Worm (Caenorhabditis elegans) whole organism, L1 larva: ENCODE results near the gene F25B3.5.

Source experiments
- ceh-90 ChIP-seq: sonication (generic microtip); optimal IDR thresholded peaks from 2 replicates; lab custom pipeline; 2016; ENCODE audit warnings: missing genetic modification characterization, missing compliant biosample characterization
- elt-2 ChIP-seq: sonication (generic microtip); optimal IDR thresholded peaks from 2 replicates; lab custom pipeline; 2016; ENCODE audit warnings: missing genetic modification characterization, mild to moderate bottlenecking, inconsistent platforms, missing compliant biosample characterization, missing genetic modification reagents
- lin-14 ChIP-seq: fragments of 200-800 bp; sonication (Bioruptor generic); optimal IDR thresholded peaks from 2 replicates; lab custom pipeline; 2018; ENCODE audit warnings: mild to moderate bottlenecking, missing genetic modification characterization, moderate library complexity, missing compliant biosample characterization
- sptf-1 ChIP-seq: fragments of 150-350 bp; optimal IDR thresholded peaks from 2 replicates; lab custom pipeline; 2014; ENCODE audit warnings: missing biosample characterization, missing genetic modification characterization
- unc-62 ChIP-seq: fragments of 150-350 bp; optimal IDR thresholded peaks from 2 replicates; lab custom pipeline; 2014; ENCODE audit warnings: missing biosample characterization, missing genetic modification reagents, missing genetic modification characterization
- unc-86 ChIP-seq: sonication (generic microtip); optimal IDR thresholded peaks from 2 replicates; lab custom pipeline; 2016; ENCODE audit warnings: missing genetic modification characterization, missing compliant biosample characterization
- ztf-11 ChIP-seq, 2 experiments: sonication (generic microtip); optimal IDR thresholded peaks; 2 replicates each; lab custom pipeline; 2016 to 2017; ENCODE audit warnings: missing genetic modification characterization in 2 of 2, missing biosample characterization in 1 of 2, missing compliant biosample characterization in 1 of 2

DNA sequence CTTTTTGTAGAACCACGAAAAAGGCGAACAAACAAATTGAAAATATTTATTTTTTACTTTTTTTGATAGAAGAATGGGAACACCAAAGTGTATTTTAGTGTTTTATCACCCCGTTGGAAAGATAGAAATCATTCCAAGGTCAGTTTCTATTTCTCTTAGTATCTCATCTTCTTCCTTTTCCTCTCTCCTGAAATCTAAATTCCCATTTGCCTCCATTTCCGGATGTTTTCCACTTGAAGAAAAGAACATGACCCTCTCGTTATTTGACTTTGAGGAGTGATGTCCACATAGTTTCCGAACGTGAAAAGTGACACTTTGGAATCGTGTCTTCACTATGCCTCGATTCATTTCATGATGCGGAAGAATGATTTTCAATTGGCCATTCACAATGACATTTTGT lies 17.5 kb upstream of the F25B3.5 start:
- TF ChIP-seq ceh-90 (tag; lab: Kevin White, UChicago) (no peak), sptf-1 (tag; lab: Kevin White, UChicago) (no peak), ztf-11 (tag; optimal IDR thresholded peaks at IDR 0.05; lab: Kevin White, UChicago) (no peak), unc-62 (GFP tag; lab: Kevin White, UChicago) (no peak), unc-86 (no peak), elt-2 (tag; lab: Kevin White, UChicago) (no peak), lin-14 (GFP tag; lab: Kevin White, UChicago) (peak; percentile 19)
